Worm (Caenorhabditis elegans) whole organism, late embryonic: Measurements from ENCODE around the gene rpl-6.
A peak's percentile ranks its signal among the peaks of the same experiment; 100 is the strongest.

Experiments used
- C38D4.7 ChIP-seq: fragments of 200-800 bp; sonication (Bioruptor generic); optimal IDR thresholded peaks from 2 replicates; lab custom pipeline; 2018; ENCODE audit warnings: mild to moderate bottlenecking, missing genetic modification characterization, moderate library complexity, missing compliant biosample characterization
- F13H6.1 ChIP-seq: sonication (generic microtip); optimal IDR thresholded peaks from 2 replicates; lab custom pipeline; 2016; ENCODE audit warnings: missing genetic modification characterization, missing compliant biosample characterization
- T23F11.4 ChIP-seq: fragments of 200-800 bp; sonication (Bioruptor generic); optimal IDR thresholded peaks from 2 replicates; lab custom pipeline; 2018; ENCODE audit warnings: mild to moderate bottlenecking, missing genetic modification characterization, missing compliant biosample characterization
- ahr-1 ChIP-seq: sonication (generic microtip); optimal IDR thresholded peaks from 2 replicates; lab custom pipeline; 2016; ENCODE audit warnings: missing genetic modification characterization, missing compliant biosample characterization
- ama-1 ChIP-seq: fragments of 150-350 bp; optimal IDR thresholded peaks from 2 replicates; lab custom pipeline; 2014
- ceh-14 ChIP-seq: sonication (generic microtip); optimal IDR thresholded peaks from 2 replicates; lab custom pipeline; 2016; ENCODE audit warnings: missing genotype, missing genetic modification characterization, missing compliant biosample characterization
- ceh-18 ChIP-seq: sonication (generic microtip); optimal IDR thresholded peaks from 2 replicates; lab custom pipeline; 2016; ENCODE audit warnings: missing genetic modification characterization, missing compliant biosample characterization
- ceh-2 ChIP-seq: sonication (generic microtip); optimal IDR thresholded peaks from 2 replicates; lab custom pipeline; 2016; ENCODE audit warnings: missing genotype, missing genetic modification characterization, missing compliant biosample characterization
- ceh-22 ChIP-seq: sonication (generic microtip); optimal IDR thresholded peaks from 2 replicates; lab custom pipeline; 2017; ENCODE audit warnings: missing biosample characterization, missing genetic modification characterization
- ceh-24 ChIP-seq: sonication (generic microtip); optimal IDR thresholded peaks from 2 replicates; lab custom pipeline; 2016; ENCODE audit warnings: mild to moderate bottlenecking, missing genetic modification characterization, missing compliant biosample characterization
- ceh-34 ChIP-seq: sonication (generic microtip); optimal IDR thresholded peaks from 2 replicates; lab custom pipeline; 2016; ENCODE audit warnings: mild to moderate bottlenecking, missing genetic modification characterization, missing compliant biosample characterization
- ceh-6 ChIP-seq: fragments of 200-800 bp; sonication (Bioruptor generic); optimal IDR thresholded peaks from 2 replicates; lab custom pipeline; 2018; ENCODE audit warnings: mild to moderate bottlenecking, missing genetic modification characterization, missing compliant biosample characterization
- ceh-9 ChIP-seq: sonication (generic microtip); optimal IDR thresholded peaks from 2 replicates; lab custom pipeline; 2016; ENCODE audit warnings: mild to moderate bottlenecking, missing genetic modification characterization, inconsistent platforms, missing compliant biosample characterization
- dmd-4 ChIP-seq: sonication (generic microtip); optimal IDR thresholded peaks from 2 replicates; lab custom pipeline; 2016; ENCODE audit warnings: borderline replicate concordance, missing genetic modification characterization, missing compliant biosample characterization
- dve-1 ChIP-seq: sonication (generic microtip); optimal IDR thresholded peaks from 2 replicates; lab custom pipeline; 2017; ENCODE audit warnings: antibody characterized with exemption, mild to moderate bottlenecking, missing genetic modification characterization, missing compliant biosample characterization
- eyg-1 ChIP-seq: sonication (generic microtip); optimal IDR thresholded peaks from 2 replicates; lab custom pipeline; 2016; ENCODE audit warnings: missing genotype, missing genetic modification characterization, missing compliant biosample characterization
- fax-1 ChIP-seq: sonication (generic microtip); optimal IDR thresholded peaks from 2 replicates; lab custom pipeline; 2016; ENCODE audit warnings: missing genotype, missing genetic modification characterization, missing compliant biosample characterization
- fkh-6 ChIP-seq: sonication (generic microtip); optimal IDR thresholded peaks from 2 replicates; lab custom pipeline; 2016; ENCODE audit warnings: missing genetic modification characterization, missing compliant biosample characterization
- gmeb-2 ChIP-seq: sonication (generic microtip); optimal IDR thresholded peaks from 2 replicates; lab custom pipeline; 2016; ENCODE audit warnings: missing genetic modification characterization, inconsistent platforms, missing compliant biosample characterization
- hlh-6 ChIP-seq: sonication (generic microtip); optimal IDR thresholded peaks from 2 replicates; lab custom pipeline; 2016; ENCODE audit warnings: missing genotype, missing genetic modification characterization, missing compliant biosample characterization
- nfya-1 ChIP-seq: sonication (generic microtip); optimal IDR thresholded peaks from 2 replicates; lab custom pipeline; 2017; ENCODE audit warnings: missing genetic modification characterization, mild to moderate bottlenecking, missing compliant biosample characterization, antibody characterized with exemption, moderate library complexity
- nhr-232 ChIP-seq: sonication (generic microtip); optimal IDR thresholded peaks from 2 replicates; lab custom pipeline; 2016; ENCODE audit warnings: missing genetic modification characterization, missing compliant biosample characterization
- odd-2 ChIP-seq: sonication (generic microtip); optimal IDR thresholded peaks from 2 replicates; lab custom pipeline; 2017; ENCODE audit warnings: antibody characterized with exemption, mild to moderate bottlenecking, missing genetic modification characterization, missing compliant biosample characterization
- pat-9 ChIP-seq: fragments of 200-800 bp; sonication (Bioruptor generic); optimal IDR thresholded peaks from 2 replicates; lab custom pipeline; 2018; ENCODE audit warnings: mild to moderate bottlenecking, missing genetic modification characterization, moderate library complexity, missing compliant biosample characterization
- pqm-1 ChIP-seq: sonication (generic microtip); optimal IDR thresholded peaks from 2 replicates; lab custom pipeline; 2016; ENCODE audit warnings: missing genetic modification characterization, missing compliant biosample characterization
- ref-2 ChIP-seq: sonication (generic microtip); optimal IDR thresholded peaks from 2 replicates; lab custom pipeline; 2016; ENCODE audit warnings: missing genetic modification characterization, missing compliant biosample characterization
- rnt-1 ChIP-seq: sonication (generic microtip); optimal IDR thresholded peaks from 2 replicates; lab custom pipeline; 2016; ENCODE audit warnings: missing genetic modification characterization, missing compliant biosample characterization
- syd-9 ChIP-seq: sonication (generic microtip); optimal IDR thresholded peaks from 2 replicates; lab custom pipeline; 2016; ENCODE audit warnings: mild to moderate bottlenecking, missing genetic modification characterization, moderate library complexity, missing compliant biosample characterization
- unc-55 ChIP-seq: sonication (generic microtip); optimal IDR thresholded peaks from 2 replicates; lab custom pipeline; 2017; ENCODE audit warnings: missing biosample characterization, missing genetic modification reagents, missing genetic modification characterization
- unc-86 ChIP-seq: sonication (generic microtip); optimal IDR thresholded peaks from 2 replicates; lab custom pipeline; 2016; ENCODE audit warnings: missing genetic modification characterization, missing compliant biosample characterization
- zip-5 ChIP-seq: sonication (generic microtip); optimal IDR thresholded peaks from 2 replicates; lab custom pipeline; 2016; ENCODE audit warnings: missing genetic modification characterization, missing compliant biosample characterization

Gene rpl-6

ce11 chrIII:7215532-7215931 lies 7.3 kb downstream of the rpl-6 start:
- TF ChIP-seq ceh-6 (GFP tag; lab: Kevin White, UChicago) (no peak), rnt-1 (tag; lab: Kevin White, UChicago) (peak; percentile 23)

- no peak for TF ChIP-seq ceh-34
Measured at ce11 chrIII:7216226-7216625, 8.0 kb downstream of the rpl-6 start, which contains the start of gene R151.1. Gene R151.1, plus strand, starts transcription at chrIII:7216526.

- peak; percentile 78 for TF ChIP-seq rnt-1 (tag; lab: Kevin White, UChicago)
- TF ChIP-seq ceh-22 (tag; lab: Kevin White, UChicago), result no peak
- TF ChIP-seq dmd-4 (tag; lab: Kevin White, UChicago), result no peak
- TF ChIP-seq ceh-18, result peak; percentile 92
- peak; percentile 6 for TF ChIP-seq ceh-34
- peak; percentile 46 for TF ChIP-seq nfya-1 (tag; lab: Kevin White, UChicago)
- TF ChIP-seq unc-55 (GFP tag; lab: Kevin White, UChicago), result peak; percentile 88
- TF ChIP-seq, all 69 proteins: peak for 5
Measured at ce11 chrIII:7216924-7217521, 8.8 kb downstream of the rpl-6 start.

ce11 chrIII:7221103-7221502 lies 12.9 kb downstream of the rpl-6 start:
- no peak for TF ChIP-seq ceh-9 (tag; lab: Kevin White, UChicago)
- no peak for TF ChIP-seq syd-9 (tag; lab: Kevin White, UChicago)
- no peak for TF ChIP-seq pqm-1 (tag; lab: Kevin White, UChicago)
- no peak for TF ChIP-seq hlh-6
- no peak for TF ChIP-seq odd-2 (tag; lab: Kevin White, UChicago)
- TF ChIP-seq pat-9 (tag; lab: Kevin White, UChicago), result no peak
- TF ChIP-seq ahr-1 (tag; lab: Kevin White, UChicago), result no peak
- TF ChIP-seq ceh-14 (tag; lab: Kevin White, UChicago), result no peak
- no peak for TF ChIP-seq zip-5
- TF ChIP-seq, all 69 proteins: peak for 0

ce11 chrIII:7223029-7223428 lies 14.8 kb downstream of the rpl-6 start, which contains the start of gene der-2:
Gene der-2, minus strand, starts transcription at chrIII:7223129.
- no peak for TF ChIP-seq ceh-2 (tag; lab: Kevin White, UChicago)
- no peak for TF ChIP-seq eyg-1 (tag; lab: Kevin White, UChicago)
- no peak for TF ChIP-seq T23F11.4
- no peak for TF ChIP-seq rnt-1 (tag; lab: Kevin White, UChicago)
- no peak for TF ChIP-seq unc-86 (tag; lab: Kevin White, UChicago)
- TF ChIP-seq ceh-22 (tag; lab: Kevin White, UChicago), result no peak
- no peak for TF ChIP-seq C38D4.7 (GFP tag; lab: Kevin White, UChicago)
- no peak for TF ChIP-seq unc-55 (GFP tag; lab: Kevin White, UChicago)
- no peak for TF ChIP-seq ceh-24
- no peak for TF ChIP-seq gmeb-2 (tag; lab: Kevin White, UChicago)
- TF ChIP-seq, all 69 proteins: peak for 0

ce11 chrIII:7226607-7227006 lies 18.4 kb downstream of the rpl-6 start, which contains the start of gene hsp-75:
Gene hsp-75, minus strand, starts transcription at chrIII:7226707.
- TF ChIP-seq dve-1 (tag; lab: Kevin White, UChicago), result no peak
- no peak for TF ChIP-seq fkh-6 (tag; lab: Kevin White, UChicago)
- no peak for TF ChIP-seq ceh-2 (tag; lab: Kevin White, UChicago)
- TF ChIP-seq nhr-232, result no peak
- no peak for TF ChIP-seq hlh-6
- TF ChIP-seq ama-1, result no peak
- TF ChIP-seq ceh-6 (GFP tag; lab: Kevin White, UChicago), result no peak
- TF ChIP-seq gmeb-2 (tag; lab: Kevin White, UChicago), result no peak
- TF ChIP-seq fax-1, result no peak
- no peak for TF ChIP-seq T23F11.4
- TF ChIP-seq ref-2 (tag; lab: Kevin White, UChicago), result no peak
- no peak for TF ChIP-seq unc-86 (tag; lab: Kevin White, UChicago)
- no peak for TF ChIP-seq F13H6.1 (tag; lab: Kevin White, UChicago)
